Fruit fly (Drosophila melanogaster) whole organism, prepupa: Measurements from ENCODE around the gene Exo70.

Source experiments
- Blimp-1 ChIP-seq: fragments of 200-800 bp; sonication (Bioruptor generic); optimal IDR thresholded peaks from 3 replicates; lab custom pipeline; 2017; ENCODE audit warnings: missing biosample characterization, missing genetic modification characterization, mild to moderate bottlenecking, moderate library complexity, missing genetic modification reagents
- CG34406 ChIP-seq: fragments of 200-800 bp; sonication (Bioruptor generic); optimal IDR thresholded peaks from 3 replicates; lab custom pipeline; 2016; ENCODE audit warnings: missing biosample characterization, missing genetic modification characterization
- CG6276 ChIP-seq: fragments of 200-800 bp; sonication (Bioruptor generic); optimal IDR thresholded peaks from 2 replicates; lab custom pipeline; 2017; ENCODE audit warnings: missing biosample characterization, mild to moderate bottlenecking, missing genetic modification characterization
- CG6854 ChIP-seq: fragments of 200-800 bp; sonication (Bioruptor generic); optimal IDR thresholded peaks from 2 replicates; lab custom pipeline; 2017; ENCODE audit warnings: missing biosample characterization, mild to moderate bottlenecking, missing genetic modification characterization
- CG8319 ChIP-seq: fragments of 200-800 bp; sonication (Bioruptor generic); optimal IDR thresholded peaks from 3 replicates; lab custom pipeline; 2016; ENCODE audit warnings: missing biosample characterization, missing genetic modification characterization
- Hr38 ChIP-seq: sonication (Bioruptor generic); optimal IDR thresholded peaks from 2 replicates; lab custom pipeline; 2016; ENCODE audit warnings: missing biosample characterization, missing genetic modification characterization
- Smox ChIP-seq: fragments of 200-800 bp; sonication (Bioruptor generic); optimal IDR thresholded peaks from 3 replicates; lab custom pipeline; 2016; ENCODE audit warnings: missing biosample characterization, missing genetic modification characterization
- Sox102F ChIP-seq: fragments of 200-800 bp; sonication (Bioruptor generic); optimal IDR thresholded peaks from 2 replicates; lab custom pipeline; 2016; ENCODE audit warnings: missing biosample characterization, mild to moderate bottlenecking, missing genetic modification characterization
- dac ChIP-seq: fragments of 200-800 bp; sonication (Bioruptor generic); optimal IDR thresholded peaks from 2 replicates; lab custom pipeline; 2017; ENCODE audit warnings: missing biosample characterization, mild to moderate bottlenecking, missing genetic modification characterization
- dsx ChIP-seq: fragments of 200-800 bp; optimal IDR thresholded peaks from 3 replicates; lab custom pipeline; 2019; ENCODE audit warnings: missing biosample characterization, mild to moderate bottlenecking, missing genetic modification characterization, moderate library complexity; ENCODE audit not compliant: poor library complexity, severe bottlenecking
- fd59A ChIP-seq: fragments of 200-800 bp; sonication (Bioruptor generic); optimal IDR thresholded peaks from 2 replicates; lab custom pipeline; 2017; ENCODE audit warnings: missing biosample characterization, mild to moderate bottlenecking, missing genetic modification characterization, missing genetic modification reagents
- fkh ChIP-seq: fragments of 200-800 bp; sonication (Bioruptor generic); optimal IDR thresholded peaks from 3 replicates; lab custom pipeline; 2017; ENCODE audit warnings: missing biosample characterization, mild to moderate bottlenecking, missing genetic modification characterization, moderate library complexity
- pdm3 ChIP-seq: fragments of 200-800 bp; sonication (Bioruptor generic); optimal IDR thresholded peaks from 3 replicates; lab custom pipeline; 2016; ENCODE audit warnings: missing biosample characterization, missing genetic modification characterization
- salr ChIP-seq, 2 experiments: fragments of 200-800 bp; sonication (Bioruptor generic); optimal IDR thresholded peaks; 3 replicates each; lab custom pipeline; 2016 to 2018; ENCODE audit warnings: missing biosample characterization in 2 of 2, missing genetic modification characterization in 2 of 2, mild to moderate bottlenecking in 1 of 2

- TF ChIP-seq pdm3, result peak; percentile 84
- TF ChIP-seq dac (GFP tag; lab: Kevin White, UChicago), result peak; percentile 22
- no peak for TF ChIP-seq CG6276 (GFP tag; lab: Kevin White, UChicago)
- peak; percentile 49 for TF ChIP-seq fkh (GFP tag; lab: Kevin White, UChicago)
- peak; percentile 78 for TF ChIP-seq Sox102F (GFP tag; lab: Kevin White, UChicago)
- TF ChIP-seq CG6854 (GFP tag; lab: Kevin White, UChicago), result peak; percentile 34
- TF ChIP-seq dsx (GFP tag; lab: Kevin White, UChicago), result peak; percentile 60
- TF ChIP-seq Hr38 (GFP tag; lab: Kevin White, UChicago), result no peak
- TF ChIP-seq fd59A (GFP tag; lab: Kevin White, UChicago), result peak; percentile 13
- peak; percentile 79 for TF ChIP-seq Smox (GFP tag; lab: Kevin White, UChicago)
- TF ChIP-seq CG34406 (GFP tag; lab: Kevin White, UChicago), result peak; percentile 62
- TF ChIP-seq CG8319, result peak; percentile 62
- TF ChIP-seq salr (GFP tag; optimal IDR thresholded peaks at IDR 0.05; lab: Kevin White, UChicago), result peak; percentile 32 to 38
- TF ChIP-seq Blimp-1 (GFP tag; lab: Kevin White, UChicago), result no peak
These were observed 30.3 kb downstream of the Exo70 start, which contains the start of gene Unr for dm6 chr3L:8441745-8442575.
